Worm (Caenorhabditis elegans) whole organism, early embryonic: Measurements from ENCODE around the gene Y105C5B.1413.
A peak's percentile ranks its signal among the peaks of the same experiment; 100 is the strongest.

Source experiments
- B0310.2 ChIP-seq: sonication (generic microtip); optimal IDR thresholded peaks from 2 replicates; lab custom pipeline; 2016; ENCODE audit warnings: mild to moderate bottlenecking, missing genetic modification characterization, missing compliant biosample characterization
- F13C5.2 ChIP-seq: sonication (generic microtip); optimal IDR thresholded peaks from 2 replicates; lab custom pipeline; 2017; ENCODE audit warnings: mild to moderate bottlenecking, missing genetic modification characterization, inconsistent platforms, missing compliant biosample characterization
- aly-1 ChIP-seq: sonication (generic microtip); optimal IDR thresholded peaks from 2 replicates; lab custom pipeline; 2016; ENCODE audit warnings: missing genetic modification characterization, missing compliant biosample characterization
- ama-1 ChIP-seq: fragments of 150-350 bp; optimal IDR thresholded peaks from 2 replicates; lab custom pipeline; 2014
- ceh-13 ChIP-seq: fragments of 200-800 bp; sonication (Bioruptor generic); optimal IDR thresholded peaks from 2 replicates; lab custom pipeline; 2018; ENCODE audit warnings: mild to moderate bottlenecking, missing genetic modification characterization, missing compliant biosample characterization
- ceh-36 ChIP-seq: sonication (generic microtip); optimal IDR thresholded peaks from 2 replicates; lab custom pipeline; 2016; ENCODE audit warnings: missing genetic modification characterization, inconsistent platforms, missing compliant biosample characterization
- ets-7 ChIP-seq: sonication (generic microtip); optimal IDR thresholded peaks from 2 replicates; lab custom pipeline; 2016; ENCODE audit warnings: missing genotype, missing genetic modification characterization, missing compliant biosample characterization
- flt-1 ChIP-seq: fragments of 200-800 bp; sonication (Bioruptor generic); IDR thresholded peaks from 2 replicates; pipeline ENCODE4 v1.3.6; 2022; ENCODE audit warnings: missing genetic modification characterization, missing compliant biosample characterization
- hmbx-1 ChIP-seq: sonication (generic microtip); optimal IDR thresholded peaks from 2 replicates; lab custom pipeline; 2016; ENCODE audit warnings: mild to moderate bottlenecking, missing genetic modification characterization, missing compliant biosample characterization
- hmg-4 ChIP-seq: fragments of 200-800 bp; sonication (Bioruptor generic); optimal IDR thresholded peaks from 2 replicates; lab custom pipeline; 2018; ENCODE audit warnings: mild to moderate bottlenecking, missing genetic modification characterization, missing compliant biosample characterization
- hnd-1 ChIP-seq: sonication (generic microtip); optimal IDR thresholded peaks from 2 replicates; lab custom pipeline; 2016; ENCODE audit warnings: missing genetic modification characterization, missing compliant biosample characterization
- pes-1 ChIP-seq: fragments of 200-800 bp; sonication (Bioruptor generic); IDR thresholded peaks from 2 replicates; pipeline ENCODE4 v1.3.6; 2022; ENCODE audit warnings: missing genetic modification reagents, missing genetic modification characterization, missing compliant biosample characterization
- scrt-1 ChIP-seq: fragments of 200-800 bp; sonication (Bioruptor generic); IDR thresholded peaks from 2 replicates; pipeline ENCODE4 v1.3.6; 2022; ENCODE audit warnings: missing genetic modification characterization, missing compliant biosample characterization
- sea-1 ChIP-seq: fragments of 200-800 bp; sonication (Bioruptor generic); conservative IDR thresholded peaks from 2 replicates; pipeline ENCODE4 v1.3.6; 2022; ENCODE audit warnings: missing genetic modification characterization, missing compliant biosample characterization
- tbx-11 ChIP-seq: fragments of 200-800 bp; sonication (Bioruptor generic); IDR thresholded peaks from 2 replicates; pipeline ENCODE4 v1.3.6; 2022; ENCODE audit warnings: missing genetic modification characterization, missing compliant biosample characterization
- tbx-37 ChIP-seq: fragments of 200-800 bp; sonication (Bioruptor generic); conservative IDR thresholded peaks from 2 replicates; pipeline ENCODE4 v1.3.6; 2022; ENCODE audit warnings: missing genetic modification reagents, missing genetic modification characterization, missing compliant biosample characterization
- tra-4 ChIP-seq: sonication (generic microtip); optimal IDR thresholded peaks from 2 replicates; lab custom pipeline; 2017; ENCODE audit warnings: missing genetic modification characterization, missing compliant biosample characterization

Y105C5B.1413 gene

DNA sequence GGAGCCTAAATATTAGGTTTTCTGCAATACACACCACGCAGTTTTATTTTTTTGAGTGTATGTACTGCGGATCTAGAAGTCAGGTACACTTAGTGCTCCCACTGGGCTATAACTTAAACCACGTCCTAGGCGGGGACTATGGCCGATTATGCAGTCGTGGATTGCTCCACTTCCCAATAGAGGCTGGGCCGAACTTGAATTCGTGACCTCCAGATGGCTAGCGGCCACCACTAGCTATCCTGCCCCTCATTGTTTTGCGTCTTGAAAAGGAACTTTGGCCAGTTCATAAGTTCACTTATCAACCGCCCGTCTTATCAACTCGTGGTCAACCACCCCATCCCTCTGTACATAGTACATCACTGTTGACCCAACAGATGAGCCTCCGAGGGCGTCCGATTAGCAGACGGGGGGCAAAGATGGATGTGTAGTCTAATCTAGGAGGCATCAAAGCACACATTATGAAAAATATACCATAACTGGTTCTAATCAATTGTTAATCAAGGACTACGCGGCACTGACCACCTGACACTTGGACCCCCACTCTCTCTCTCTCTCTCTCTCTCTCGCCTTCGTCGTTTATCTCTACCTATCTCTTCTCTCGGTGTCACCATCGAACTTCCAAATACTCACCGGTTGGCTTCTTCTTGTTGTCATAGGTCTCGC lies 14.8 kb downstream of the Y105C5B.1413 start:
- TF ChIP-seq B0310.2 (tag; lab: Kevin White, UChicago), result peak; percentile 46
- TF ChIP-seq scrt-1 (GFP tag; lab: Robert Waterston, UW), result 0 out of 2 replicates have a peak, but pooled peaks have one; percentile 22
- TF ChIP-seq tbx-37, result no peak

- no peak for TF ChIP-seq sea-1 (GFP tag; lab: Robert Waterston, UW)
- TF ChIP-seq ama-1, result no peak
- TF ChIP-seq hmg-4 (GFP tag; lab: Kevin White, UChicago), result no peak
- peak; percentile 53 for TF ChIP-seq pes-1 (GFP tag; lab: Robert Waterston, UW)
- no peak for TF ChIP-seq tra-4 (tag; lab: Kevin White, UChicago)
- no peak for TF ChIP-seq ets-7 (tag; lab: Kevin White, UChicago)
- TF ChIP-seq F13C5.2, result no peak
These were observed 15.6 kb downstream of the Y105C5B.1413 start for ce11 chrIV:16168702-16169440.

DNA sequence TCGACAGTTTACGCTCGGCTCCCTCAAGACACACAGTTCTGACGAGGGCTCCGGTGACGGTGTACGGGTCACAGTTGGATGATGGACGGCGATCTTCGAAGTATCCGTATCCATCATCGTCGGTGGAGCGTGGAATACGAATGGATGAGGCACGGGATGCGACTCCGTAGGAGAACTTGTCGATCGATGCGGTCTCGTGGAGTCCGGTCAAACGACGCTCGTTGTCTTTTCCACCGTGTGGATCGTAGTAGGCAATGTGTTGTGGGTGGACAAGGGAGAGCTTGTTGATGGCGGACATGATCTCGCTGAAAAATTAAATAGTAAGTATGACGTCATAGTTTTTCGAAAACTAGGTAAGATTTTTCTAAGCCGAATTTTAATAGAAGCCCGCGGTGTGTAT lies 16.5 kb downstream of the Y105C5B.1413 start:
- no peak for TF ChIP-seq ets-7 (tag; lab: Kevin White, UChicago)
- no peak for TF ChIP-seq flt-1 (GFP tag; lab: Robert Waterston, UW)
- no peak for TF ChIP-seq hnd-1 (tag; lab: Kevin White, UChicago)
- no peak for TF ChIP-seq scrt-1 (GFP tag; lab: Robert Waterston, UW)
- no peak for TF ChIP-seq ama-1
- TF ChIP-seq F13C5.2, result no peak
- no peak for TF ChIP-seq ceh-13
- TF ChIP-seq ceh-36 (tag; lab: Kevin White, UChicago), result no peak
- no peak for TF ChIP-seq pes-1 (GFP tag; lab: Robert Waterston, UW)
- no peak for TF ChIP-seq B0310.2 (tag; lab: Kevin White, UChicago)
- TF ChIP-seq tbx-11 (GFP tag; lab: Robert Waterston, UW), result no peak
- no peak for TF ChIP-seq aly-1
- no peak for TF ChIP-seq tra-4 (tag; lab: Kevin White, UChicago)

ce11 chrIV:16167331-16167730 lies 17.1 kb downstream of the Y105C5B.1413 start:
- 0 out of 2 replicates have a peak, but pooled peaks have one; percentile 27 for TF ChIP-seq sea-1 (GFP tag; lab: Robert Waterston, UW)

ce11 chrIV:16147055-16147454 lies 37.4 kb downstream of the Y105C5B.1413 start, which contains the start of gene Y105C5B.25:
Gene Y105C5B.25 (minus strand): TSS chrIV:16147155.
- TF ChIP-seq ets-7 (tag; lab: Kevin White, UChicago), result no peak

DNA sequence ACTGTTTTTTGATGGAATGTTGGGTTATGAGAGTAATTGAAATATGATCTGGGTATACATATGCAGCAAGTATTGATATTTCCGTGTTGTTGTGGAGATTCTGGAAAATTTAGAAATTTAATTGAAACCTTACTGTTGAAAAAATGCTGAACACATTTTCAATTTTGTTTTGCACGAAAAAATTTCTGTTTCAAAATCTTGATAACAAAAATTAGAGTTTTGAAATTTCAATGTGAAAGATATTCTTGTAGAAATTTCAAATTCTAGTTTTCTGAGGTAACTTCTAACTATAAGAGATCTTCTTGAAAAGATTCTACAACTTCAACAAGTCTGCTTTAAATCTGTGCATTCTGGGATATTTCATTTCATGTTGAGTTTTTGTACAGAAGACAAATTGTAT lies 38.4 kb downstream of the Y105C5B.1413 start:
- TF ChIP-seq hmbx-1 (tag; lab: Kevin White, UChicago) (no peak), ets-7 (tag; lab: Kevin White, UChicago) (no peak), tra-4 (tag; lab: Kevin White, UChicago) (no peak)

ce11 chrIV:16138765-16139164 lies 45.7 kb downstream of the Y105C5B.1413 start:
- no peak for TF ChIP-seq aly-1
- TF ChIP-seq tra-4 (tag; lab: Kevin White, UChicago), result no peak
- TF ChIP-seq ama-1, result no peak
- TF ChIP-seq flt-1 (GFP tag; lab: Robert Waterston, UW), result no peak
- TF ChIP-seq ets-7 (tag; lab: Kevin White, UChicago), result no peak
- no peak for TF ChIP-seq hmbx-1 (tag; lab: Kevin White, UChicago)
- no peak for TF ChIP-seq hnd-1 (tag; lab: Kevin White, UChicago)
- TF ChIP-seq tbx-37, result no peak
- TF ChIP-seq ceh-36 (tag; lab: Kevin White, UChicago), result no peak
- TF ChIP-seq tbx-11 (GFP tag; lab: Robert Waterston, UW), result no peak
- TF ChIP-seq pes-1 (GFP tag; lab: Robert Waterston, UW), result no peak
- TF ChIP-seq scrt-1 (GFP tag; lab: Robert Waterston, UW), result no peak
